Worm (Caenorhabditis elegans): ENCODE results near the gene C01B10.3.
"Not testable (repeated sequence)": the region's sequence is repeated elsewhere in the genome, so short reads cannot be mapped to it uniquely, and the experiment has no call there.

DNA sequence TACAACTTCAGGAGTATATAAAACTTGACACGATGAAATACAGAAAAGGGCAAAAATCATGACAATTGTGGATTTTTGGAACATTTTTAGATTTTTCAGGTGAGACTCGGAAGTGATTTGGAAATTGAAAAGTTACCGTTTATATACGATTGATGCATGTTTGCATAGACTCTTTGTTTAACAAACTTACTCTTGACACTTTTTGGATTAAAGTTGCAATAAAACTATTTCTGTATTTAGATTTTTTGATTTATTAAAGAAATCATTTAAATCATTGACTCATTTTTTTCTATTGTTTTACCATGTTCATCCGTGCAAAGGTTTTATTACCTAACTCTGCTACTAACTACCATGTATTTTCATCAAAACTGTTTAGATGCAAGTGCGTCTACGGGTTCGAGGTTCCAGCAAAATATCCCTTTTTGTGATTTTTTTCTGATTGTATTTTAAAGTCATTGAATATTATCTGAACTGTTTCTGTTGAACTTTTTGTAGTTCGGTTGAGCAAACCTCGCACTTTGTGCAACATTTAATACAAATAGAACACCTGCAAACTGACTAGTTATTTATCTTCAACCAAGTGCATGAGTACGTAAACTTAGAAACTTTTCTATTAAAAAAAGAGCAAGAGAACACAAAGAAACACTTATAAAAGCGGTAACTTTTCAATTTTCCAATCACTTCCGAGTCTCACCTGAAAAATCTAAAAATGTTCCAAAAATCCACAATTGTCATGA is 30.0 kb downstream of the C01B10.3 start, which contains the start of the genes nspb-1 and nspb-2:
- not testable (repeated sequence) for TF ChIP-seq nhr-237 (tag; optimal IDR thresholded peaks at IDR 0.05); lin-13 (GFP tag; optimal IDR thresholded peaks at IDR 0.05); lsy-2 (tag; optimal IDR thresholded peaks at IDR 0.05); C34F6.9 (tag; optimal IDR thresholded peaks at IDR 0.05); snpc-4 (tag; optimal IDR thresholded peaks at IDR 0.05); nhr-25 (tag; optimal IDR thresholded peaks at IDR 0.05); alr-1 (tag; optimal IDR thresholded peaks at IDR 0.05); ama-1 (optimal IDR thresholded peaks at IDR 0.05); ztf-11 (tag; optimal IDR thresholded peaks at IDR 0.05); mdl-1 (tag; optimal IDR thresholded peaks at IDR 0.05); R02D3.7 (tag; optimal IDR thresholded peaks at IDR 0.05); lin-11 (tag; optimal IDR thresholded peaks at IDR 0.05); mab-5 (tag; optimal IDR thresholded peaks at IDR 0.05)

Measured in whole organism, L2 larva.